Fruit fly (Drosophila melanogaster) S2 (cell line): Measurements from ENCODE around the gene arx.

ENCODE experiments used
- CG8478 ChIP-seq: fragments of >200 bp; optimal IDR thresholded peaks from 2 replicates; lab custom pipeline; 2018
- CTCF ChIP-seq, 2 experiments: fragments of >200 bp; optimal IDR thresholded peaks; 2 replicates each; lab custom pipeline; 2018

DNA sequence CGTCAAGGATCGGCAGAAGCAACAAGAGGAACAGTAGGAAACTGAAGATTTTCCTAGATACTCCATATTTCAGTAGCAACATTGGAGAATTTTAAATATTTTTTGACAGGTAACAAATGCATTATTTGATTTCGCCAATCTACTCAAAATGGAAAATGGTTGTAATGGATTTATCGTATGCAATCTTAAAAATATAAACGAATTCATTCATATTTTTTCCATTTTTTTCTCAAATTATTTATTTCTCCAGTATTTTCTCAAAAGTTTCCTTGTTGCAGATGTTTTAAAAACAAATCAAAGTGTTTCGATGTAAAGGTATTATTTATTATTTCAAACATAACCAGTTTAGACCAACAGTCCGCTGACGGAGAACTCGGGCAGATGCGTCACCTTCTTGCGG, 18.9 kb upstream of the arx start, which contains the start of gene CG18223:
- TF ChIP-seq CTCF (optimal IDR thresholded peaks at IDR 0.05; lab: Kevin White, UChicago) = no peak
- TF ChIP-seq CG8478 (lab: Kevin White, UChicago) = no peak
